Fruit fly (Drosophila melanogaster) whole organism: ENCODE results near the gene CG10405.

Source experiments
- CG8478 ChIP-seq: fragments of >200 bp; optimal IDR thresholded peaks from 2 replicates; lab custom pipeline; 2018; ENCODE audit warnings: inconsistent platforms
- Dll ChIP-seq: fragments of >200 bp; optimal IDR thresholded peaks from 2 replicates; lab custom pipeline; 2017
- EcR ChIP-seq, 2 experiments: fragments of >200 bp; optimal IDR thresholded peaks; 2 replicates each; lab custom pipeline; 2017; ENCODE audit warnings: missing biosample characterization in 2 of 2, missing genetic modification characterization in 2 of 2, missing genetic modification reagents in 2 of 2
- pan ChIP-seq: fragments of >200 bp; optimal IDR thresholded peaks from 2 replicates; lab custom pipeline; 2017
- psq ChIP-seq: fragments of >200 bp; optimal IDR thresholded peaks from 2 replicates; lab custom pipeline; 2017
- usp ChIP-seq: fragments of >200 bp; optimal IDR thresholded peaks from 2 replicates; lab custom pipeline; 2017; ENCODE audit warnings: missing biosample characterization, missing genetic modification characterization, mixed read lengths

The CG10405 gene

DNA sequence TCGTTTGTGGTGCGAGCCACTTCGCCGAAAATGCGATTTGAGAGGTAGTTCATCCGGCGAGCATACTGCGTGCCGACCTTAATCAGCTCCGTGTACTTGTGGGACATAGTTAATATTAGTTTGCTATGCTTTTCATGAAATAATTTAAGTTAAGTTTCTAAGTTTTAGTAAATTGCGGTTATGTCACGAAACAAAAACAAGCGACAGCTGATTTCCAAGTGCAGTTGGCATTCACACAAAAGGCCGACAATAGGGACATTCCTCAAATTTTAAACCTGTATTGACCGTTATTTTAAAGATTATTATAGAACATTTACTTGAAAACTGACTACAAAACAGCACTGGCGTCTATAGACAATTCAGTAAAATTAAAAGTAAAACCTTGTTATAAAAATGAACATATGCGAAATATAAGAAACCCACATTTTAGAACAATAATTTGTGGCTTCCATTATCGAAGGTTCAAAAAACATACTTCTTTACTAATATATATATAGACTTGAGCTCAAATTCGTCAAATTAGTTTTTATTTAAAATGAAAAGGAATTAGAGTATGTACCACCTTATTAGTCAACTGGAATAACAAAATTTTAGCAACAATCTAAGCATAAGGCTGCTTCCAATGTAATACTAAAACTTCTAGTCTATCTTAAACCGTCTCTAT lies 17.8 kb upstream of the CG10405 start, which contains the start of gene mRpS33:
Gene mRpS33, minus strand, starts transcription at position 224 of the 664 bp plus-strand sequence.
- TF ChIP-seq pan (lab: Kevin White, UChicago) (no peak), EcR (GFP tag; optimal IDR thresholded peaks at IDR 0.05; lab: Kevin White, UChicago) (no peak), CG8478 (no peak)

DNA sequence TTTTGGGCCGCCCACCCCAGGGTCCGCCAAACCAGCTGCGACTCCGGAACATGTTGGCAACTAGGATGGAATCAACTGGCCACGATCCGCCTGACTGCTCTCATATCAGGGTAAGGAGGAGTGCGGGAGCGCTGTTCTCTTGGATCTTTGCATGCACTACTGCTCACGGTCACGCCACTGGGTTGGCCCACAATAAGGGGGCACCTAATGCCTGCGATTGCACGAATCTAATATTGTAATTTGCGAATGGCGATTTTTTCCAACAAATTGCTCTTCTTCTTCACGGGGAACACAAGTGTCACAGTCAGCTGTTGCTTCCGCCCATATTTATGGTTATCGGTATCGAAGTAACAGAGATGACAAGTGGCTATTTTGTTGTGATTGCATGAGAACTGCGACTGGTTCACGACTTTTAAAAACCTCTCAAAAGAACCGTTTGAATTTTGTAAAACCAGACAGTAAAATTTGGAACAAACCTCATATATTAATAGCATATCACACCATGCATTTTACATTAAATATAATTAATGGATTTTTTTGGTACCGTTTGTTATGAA lies 12.8 kb upstream of the CG10405 start, which contains the start of gene ema:
Gene ema, minus strand, starts transcription at position 295 of the 557 bp plus-strand sequence.
- TF ChIP-seq Dll (lab: Kevin White, UChicago) (no peak), EcR (GFP tag; optimal IDR thresholded peaks at IDR 0.05; lab: Kevin White, UChicago) (no peak), psq (lab: Kevin White, UChicago) (no peak), usp (GFP tag; lab: Kevin White, UChicago) (no peak), CG8478 (no peak), pan (lab: Kevin White, UChicago) (no peak)

DNA sequence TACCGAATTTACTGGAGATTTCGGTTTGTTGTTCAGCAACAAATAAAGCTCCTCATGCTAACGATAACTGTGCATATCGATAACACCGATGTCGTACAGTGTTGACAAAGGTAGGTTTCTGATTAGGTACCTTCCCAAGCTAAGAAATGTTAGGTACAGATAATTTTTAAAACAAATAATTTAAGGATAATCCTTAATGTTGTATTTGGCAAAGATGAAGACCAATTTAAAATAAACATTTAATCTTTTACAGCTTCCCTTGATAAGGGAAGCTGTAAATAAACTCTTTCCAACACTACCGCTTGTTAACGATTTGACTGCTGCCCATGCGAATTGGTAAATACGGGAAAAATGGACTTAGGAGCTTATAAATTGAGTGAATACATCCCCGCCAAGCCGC lies 11.4 kb upstream of the CG10405 start, which contains the start of the genes Ttc1 and CG14882:
Gene Ttc1, minus strand, starts transcription at position 71 of the 400 bp plus-strand sequence.
Gene CG14882, plus strand, starts transcription at position 271 of the 400 bp plus-strand sequence.
- TF ChIP-seq psq (lab: Kevin White, UChicago) (no peak), CG8478 (no peak), EcR (GFP tag; optimal IDR thresholded peaks at IDR 0.05; lab: Kevin White, UChicago) (no peak), pan (lab: Kevin White, UChicago) (no peak), usp (GFP tag; lab: Kevin White, UChicago) (no peak), Dll (lab: Kevin White, UChicago) (no peak)

DNA sequence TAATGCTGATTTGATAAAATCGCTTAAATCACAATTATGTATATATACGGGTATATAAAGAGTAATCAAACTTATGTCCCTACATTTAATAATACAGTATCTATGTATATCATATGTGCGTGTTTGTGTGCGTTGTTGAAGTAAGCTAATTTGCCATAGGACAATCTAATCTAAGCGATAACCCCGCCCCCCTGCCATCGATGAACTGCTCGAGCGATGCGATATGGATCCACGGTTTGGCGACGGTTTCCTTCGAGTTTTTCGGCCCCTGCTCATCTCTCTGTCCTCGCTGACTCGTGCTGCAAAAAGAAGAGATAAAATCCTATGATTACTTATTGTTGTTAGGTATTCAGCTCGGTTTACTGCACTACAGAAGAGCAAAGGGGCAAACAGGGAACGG lies 7.5 kb upstream of the CG10405 start:
- TF ChIP-seq Dll (lab: Kevin White, UChicago) = no peak
- TF ChIP-seq usp (GFP tag; lab: Kevin White, UChicago) = no peak
- TF ChIP-seq psq (lab: Kevin White, UChicago) = no peak
- no peak for TF ChIP-seq EcR (GFP tag; optimal IDR thresholded peaks at IDR 0.05; lab: Kevin White, UChicago)
- no peak for TF ChIP-seq CG8478
- no peak for TF ChIP-seq pan (lab: Kevin White, UChicago)

DNA sequence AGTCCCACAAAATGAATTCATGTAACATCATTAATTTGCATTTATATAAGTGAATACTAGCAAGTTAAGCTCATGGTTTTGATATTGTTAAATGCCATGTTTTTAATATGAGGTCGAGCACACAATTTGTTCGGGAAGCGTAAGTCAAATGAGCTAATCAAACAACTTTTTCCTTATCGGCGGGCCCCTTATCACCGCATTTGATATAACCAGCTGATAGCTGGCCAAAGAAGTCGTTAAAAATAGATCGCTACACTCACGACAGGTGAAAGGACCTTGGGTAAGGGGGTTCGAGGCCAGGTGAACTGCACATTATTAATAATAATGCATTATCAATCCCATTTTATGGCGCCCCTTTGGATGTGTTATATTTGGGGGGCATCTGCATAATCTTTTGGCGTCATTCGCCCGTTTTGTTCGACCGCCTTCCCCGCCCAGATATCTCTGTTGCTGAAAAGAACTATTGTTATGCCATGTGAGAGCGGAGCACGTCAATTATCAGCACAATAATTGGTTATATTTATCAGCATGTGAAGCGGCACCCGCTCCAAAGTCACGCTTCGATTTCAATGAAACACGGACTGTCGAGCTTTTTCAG lies 6.7 kb upstream of the CG10405 start:
- TF ChIP-seq CG8478 (no peak), pan (lab: Kevin White, UChicago) (no peak), Dll (lab: Kevin White, UChicago) (no peak), usp (GFP tag; lab: Kevin White, UChicago) (no peak), psq (lab: Kevin White, UChicago) (no peak), EcR (GFP tag; optimal IDR thresholded peaks at IDR 0.05; lab: Kevin White, UChicago) (no peak)

DNA sequence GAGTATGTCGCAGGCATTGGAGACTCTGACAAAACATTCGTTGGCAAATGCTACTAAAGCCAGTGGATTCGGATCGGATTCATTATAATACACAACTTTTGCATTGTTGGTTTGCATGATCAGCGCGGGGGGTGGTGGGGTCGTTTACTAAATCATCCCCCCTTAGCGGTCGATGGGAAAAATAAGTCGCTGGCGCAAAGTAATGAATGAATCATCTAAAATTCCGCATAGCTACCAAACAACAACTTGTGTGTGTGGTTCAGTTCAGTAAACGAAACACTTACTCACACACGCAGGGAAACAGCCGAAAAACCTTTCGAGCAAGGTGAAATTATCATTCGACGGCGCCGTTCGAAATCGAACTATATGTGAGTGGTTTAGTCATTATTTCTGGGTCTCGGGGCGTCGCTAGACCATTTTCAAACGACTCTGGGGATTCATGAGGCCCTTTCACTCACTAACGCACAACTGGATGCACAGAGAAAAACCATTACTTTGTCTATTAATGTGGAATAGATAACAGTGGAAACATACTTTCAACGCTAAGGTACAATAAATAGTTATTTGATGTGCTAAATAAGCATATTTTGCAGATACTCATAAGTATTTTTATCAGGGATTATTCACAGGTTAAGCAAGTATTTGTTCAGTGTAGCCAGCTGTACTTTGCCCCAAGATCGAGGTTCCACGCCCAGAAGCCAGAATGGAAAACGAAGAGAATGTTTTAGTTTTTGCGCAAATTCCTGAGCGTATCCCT lies 5.7 kb upstream of the CG10405 start:
- TF ChIP-seq Dll (lab: Kevin White, UChicago) = no peak
- no peak for TF ChIP-seq psq (lab: Kevin White, UChicago)
- no peak for TF ChIP-seq CG8478
- TF ChIP-seq usp (GFP tag; lab: Kevin White, UChicago) = no peak
- TF ChIP-seq EcR (GFP tag; optimal IDR thresholded peaks at IDR 0.05; lab: Kevin White, UChicago) = no peak
- no peak for TF ChIP-seq pan (lab: Kevin White, UChicago)

DNA sequence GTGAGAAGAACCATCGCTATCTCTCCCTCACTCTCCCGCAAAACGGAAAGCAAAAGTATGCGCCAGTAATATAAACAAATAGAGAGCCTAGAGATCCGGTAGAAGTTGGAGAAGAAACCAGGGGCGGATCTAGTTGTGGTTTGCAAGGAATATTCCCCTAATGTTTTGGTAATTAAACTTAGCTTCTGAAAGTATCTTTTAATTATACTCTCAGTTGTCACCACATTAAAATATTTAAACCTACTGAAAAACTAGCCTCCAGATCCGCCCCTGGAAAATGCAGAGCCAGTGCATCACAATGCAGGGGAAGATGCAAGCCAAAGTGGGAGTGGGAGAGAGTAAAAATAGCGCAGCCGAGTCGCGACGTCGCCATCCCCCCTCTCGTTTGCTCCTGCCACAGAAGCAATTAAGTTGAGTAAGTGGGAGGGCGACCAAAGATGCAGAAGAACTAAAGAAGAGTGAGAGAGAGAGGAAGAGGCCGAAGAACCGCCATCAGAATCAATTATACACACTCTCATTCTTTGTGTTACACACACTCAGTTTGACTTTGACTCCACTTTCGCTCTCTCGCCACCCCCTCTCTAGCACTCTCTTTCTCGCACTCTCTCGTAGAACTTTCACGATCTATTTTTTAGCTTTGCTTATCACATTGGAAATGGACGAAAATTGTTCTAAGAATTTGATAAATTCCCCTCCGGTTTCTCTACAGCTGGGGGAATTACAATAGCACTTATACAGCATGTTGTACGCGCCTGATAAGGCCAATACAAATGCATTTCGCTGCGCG lies 4.9 kb upstream of the CG10405 start:
- TF ChIP-seq EcR (GFP tag; optimal IDR thresholded peaks at IDR 0.05; lab: Kevin White, UChicago) (peak in 1 of 2 experiments; percentile 34), CG8478 (no peak)

DNA sequence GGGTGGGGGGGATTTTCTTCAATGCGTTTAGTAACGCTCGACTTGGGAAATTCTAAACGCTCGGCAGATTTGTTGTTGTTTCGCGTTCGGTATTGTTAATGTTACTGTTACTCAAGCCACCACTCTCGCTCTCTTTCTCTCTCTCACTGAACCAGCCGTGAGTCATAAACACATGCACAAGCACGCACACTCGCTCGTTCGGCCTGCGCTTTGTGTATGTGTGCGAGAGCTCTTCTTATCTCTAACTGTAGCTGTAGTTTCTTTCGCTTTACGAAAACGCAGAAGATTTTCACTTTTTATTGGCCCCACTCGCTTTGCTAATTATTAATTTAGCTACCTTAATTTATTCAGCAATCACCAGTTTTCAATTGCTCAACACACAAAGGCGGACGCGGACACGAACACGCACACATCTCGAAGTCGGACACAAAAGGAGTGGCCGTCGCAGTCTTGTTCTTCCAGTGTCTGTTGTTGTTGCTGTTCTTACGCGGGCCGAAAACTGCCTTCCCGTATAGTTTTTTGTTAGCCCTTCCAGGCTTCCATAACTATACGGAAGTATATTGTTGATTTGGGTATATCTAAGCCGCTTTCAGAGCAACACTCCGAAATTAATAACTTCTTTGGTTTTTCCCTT lies 1.2 kb upstream of the CG10405 start:
- TF ChIP-seq Dll (lab: Kevin White, UChicago) (no peak), EcR (GFP tag; optimal IDR thresholded peaks at IDR 0.05; lab: Kevin White, UChicago) (no peak), CG8478 (peak; percentile 53)

DNA sequence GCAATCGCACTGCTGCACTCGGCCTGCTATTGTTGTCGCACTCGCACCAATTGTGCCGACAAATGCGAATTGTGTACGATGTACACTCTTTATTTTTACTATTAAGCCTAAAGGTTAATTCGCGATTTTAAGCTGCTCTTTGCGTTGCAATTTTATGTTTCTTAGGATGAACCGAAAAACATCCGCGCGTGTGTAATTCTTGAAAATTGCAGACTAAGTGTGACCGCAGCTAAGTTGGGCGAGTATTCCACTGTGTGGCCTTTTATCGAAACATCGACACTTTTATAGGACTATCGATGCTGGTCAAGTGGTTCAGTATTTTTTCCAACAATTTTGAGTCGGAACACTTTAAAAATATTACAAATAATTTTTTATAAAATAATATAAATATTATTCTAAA lies 695 bp upstream of the CG10405 start, which contains the start of gene Pak3:
Gene Pak3, minus strand, starts transcription at position 225 of the 400 bp plus-strand sequence.
- no peak for TF ChIP-seq psq (lab: Kevin White, UChicago)
- no peak for TF ChIP-seq EcR (GFP tag; optimal IDR thresholded peaks at IDR 0.05; lab: Kevin White, UChicago)
- no peak for TF ChIP-seq pan (lab: Kevin White, UChicago)
- TF ChIP-seq CG8478 = no peak
- TF ChIP-seq Dll (lab: Kevin White, UChicago) = no peak
- TF ChIP-seq usp (GFP tag; lab: Kevin White, UChicago) = no peak

DNA sequence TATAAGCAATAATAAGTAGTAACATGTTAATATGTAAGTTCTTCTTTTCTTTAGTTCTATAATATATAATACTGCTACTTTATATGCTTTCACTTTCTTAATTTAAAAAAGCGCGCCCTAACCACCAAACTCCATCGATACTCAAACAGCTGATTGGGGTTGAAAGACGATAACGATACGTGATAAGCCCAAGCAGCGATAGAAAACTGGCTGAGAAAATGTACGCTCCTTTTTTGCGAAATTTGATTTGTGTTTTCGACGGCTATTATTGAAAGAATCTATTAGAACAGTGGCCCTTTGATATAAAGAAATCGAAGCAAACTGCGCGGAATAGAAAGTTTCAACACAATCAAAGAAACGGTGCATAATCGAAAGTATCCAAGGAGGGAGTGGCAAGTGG lies 1.6 kb downstream of the CG10405 start, which contains the start of gene CG14883:
Gene CG14883, plus strand, starts transcription at position 178 of the 400 bp plus-strand sequence.
- TF ChIP-seq psq (lab: Kevin White, UChicago) (no peak), CG8478 (no peak), Dll (lab: Kevin White, UChicago) (no peak), pan (lab: Kevin White, UChicago) (no peak), usp (GFP tag; lab: Kevin White, UChicago) (no peak), EcR (GFP tag; optimal IDR thresholded peaks at IDR 0.05; lab: Kevin White, UChicago) (no peak)
